Worm (Caenorhabditis elegans) whole organism, L4 larva: ENCODE measurements around the gene sru-37.

Experiments
- F26F4.8 ChIP-seq: fragments of 200-800 bp; sonication (Bioruptor generic); conservative IDR thresholded peaks from 2 replicates; pipeline ENCODE4 v1.3.6; 2022; ENCODE audit warnings: missing genetic modification characterization, missing compliant biosample characterization
- Y105C5A.15 ChIP-seq: fragments of 200-800 bp; sonication (Bioruptor generic); IDR thresholded peaks from 2 replicates; pipeline ENCODE4 v1.3.6; 2022; ENCODE audit warnings: missing genetic modification characterization, missing compliant biosample characterization
- Y5F2A.4 ChIP-seq: fragments of 200-800 bp; sonication (Bioruptor generic); optimal IDR thresholded peaks from 2 replicates; lab custom pipeline; 2018; ENCODE audit warnings: mild to moderate bottlenecking, missing genetic modification characterization, missing compliant biosample characterization
- Y75B8A.6 ChIP-seq: fragments of 200-800 bp; sonication (Bioruptor generic); IDR thresholded peaks from 2 replicates; pipeline ENCODE4 v1.3.6; 2022; ENCODE audit warnings: missing genetic modification reagents, missing genetic modification characterization, missing compliant biosample characterization
- aha-1 ChIP-seq: fragments of 150-350 bp; peaks from one replicate; lab custom pipeline; 2014; ENCODE audit warnings: missing biosample characterization, missing genetic modification characterization
- aly-2 ChIP-seq: sonication (generic microtip); optimal IDR thresholded peaks from 2 replicates; lab custom pipeline; 2018; ENCODE audit warnings: missing biosample characterization, missing genetic modification characterization
- ceh-44 ChIP-seq: fragments of 200-800 bp; sonication (Bioruptor generic); IDR thresholded peaks from 2 replicates; pipeline ENCODE4 v1.3.6; 2022; ENCODE audit warnings: missing genetic modification reagents, missing genetic modification characterization, missing compliant biosample characterization
- ceh-82 ChIP-seq: sonication (generic microtip); optimal IDR thresholded peaks from 2 replicates; lab custom pipeline; 2017; ENCODE audit warnings: missing biosample characterization, missing genetic modification characterization
- cey-2 ChIP-seq: sonication (generic microtip); optimal IDR thresholded peaks from 3 replicates; lab custom pipeline; 2017; ENCODE audit warnings: missing genetic modification characterization, mild to moderate bottlenecking, missing compliant biosample characterization, antibody characterized with exemption, borderline replicate concordance; ENCODE audit not compliant: insufficient read depth
- daf-16 ChIP-seq, 3 experiments: sonication (generic microtip); optimal IDR thresholded peaks; 2 replicates each; lab custom pipeline; 2016 to 2017; ENCODE audit warnings: missing genetic modification characterization in 3 of 3, missing genetic modification reagents in 3 of 3, mild to moderate bottlenecking in 2 of 3, missing compliant biosample characterization in 2 of 3, missing biosample characterization in 1 of 3, moderate library complexity in 1 of 3
- dmd-8 ChIP-seq: fragments of 200-800 bp; sonication (Bioruptor generic); IDR thresholded peaks from 2 replicates; pipeline ENCODE4 v1.3.6; 2022; ENCODE audit warnings: missing genetic modification characterization, missing compliant biosample characterization
- dmd-9 ChIP-seq: fragments of 200-800 bp; sonication (Bioruptor generic); IDR thresholded peaks from 2 replicates; pipeline ENCODE4 v1.3.6; 2022; ENCODE audit warnings: missing genetic modification reagents, missing genetic modification characterization, missing compliant biosample characterization
- dpl-1 ChIP-seq: fragments of 150-350 bp; optimal IDR thresholded peaks from 2 replicates; lab custom pipeline; 2014; ENCODE audit warnings: missing biosample characterization, missing genetic modification reagents, missing genetic modification characterization
- duxl-1 ChIP-seq: sonication (generic microtip); optimal IDR thresholded peaks from 2 replicates; lab custom pipeline; 2016; ENCODE audit warnings: mild to moderate bottlenecking, missing genetic modification characterization, moderate library complexity, missing compliant biosample characterization; ENCODE audit not compliant: poor library complexity
- dve-1 ChIP-seq: sonication (generic microtip); optimal IDR thresholded peaks from 2 replicates; lab custom pipeline; 2017; ENCODE audit warnings: antibody characterized with exemption, mild to moderate bottlenecking, missing genetic modification characterization, missing compliant biosample characterization; ENCODE audit not compliant: insufficient read depth
- egl-27 ChIP-seq: sonication (generic microtip); optimal IDR thresholded peaks from 3 replicates; lab custom pipeline; 2017; ENCODE audit warnings: missing biosample characterization, missing genetic modification reagents, missing genetic modification characterization
- fkh-10 ChIP-seq: fragments of 150-350 bp; optimal IDR thresholded peaks from 2 replicates; lab custom pipeline; 2014; ENCODE audit warnings: missing biosample characterization, missing genetic modification reagents, missing genetic modification characterization
- fos-1 ChIP-seq: fragments of 150-350 bp; optimal IDR thresholded peaks from 2 replicates; lab custom pipeline; 2014; ENCODE audit warnings: missing biosample characterization, missing genetic modification characterization
- hif-1 ChIP-seq, 2 experiments: sonication (generic microtip); optimal IDR thresholded peaks; 2 replicates each; lab custom pipeline; 2016 to 2017; ENCODE audit warnings: missing compliant biosample characterization in 2 of 2, missing genetic modification characterization in 2 of 2, missing genetic modification reagents in 2 of 2, missing genotype in 2 of 2, mild to moderate bottlenecking in 1 of 2
- hmg-1.1 ChIP-seq: fragments of 200-800 bp; sonication (Bioruptor generic); IDR thresholded peaks from 2 replicates; pipeline ENCODE4 v1.3.6; 2022; ENCODE audit warnings: missing genetic modification reagents, missing genetic modification characterization, missing compliant biosample characterization
- lim-7 ChIP-seq: fragments of 200-800 bp; sonication (Bioruptor generic); IDR thresholded peaks from 2 replicates; pipeline ENCODE4 v1.3.6; 2022; ENCODE audit warnings: missing genetic modification characterization, missing compliant biosample characterization
- lin-1 ChIP-seq: fragments of 200-800 bp; sonication (Bioruptor generic); IDR thresholded peaks from 2 replicates; pipeline ENCODE4 v1.3.6; 2022; ENCODE audit warnings: missing genetic modification reagents, missing genetic modification characterization, missing compliant biosample characterization
- lin-38 ChIP-seq: fragments of 200-800 bp; sonication (Bioruptor generic); IDR thresholded peaks from 2 replicates; pipeline ENCODE4 v1.3.6; 2022; ENCODE audit warnings: missing genetic modification reagents, missing genetic modification characterization, missing compliant biosample characterization
- lir-3 ChIP-seq: sonication (generic microtip); optimal IDR thresholded peaks from 2 replicates; lab custom pipeline; 2016; ENCODE audit warnings: mild to moderate bottlenecking, missing genetic modification characterization, missing compliant biosample characterization
- madf-5 ChIP-seq, 2 experiments: fragments of 200-800 bp; sonication (Bioruptor generic); IDR thresholded peaks; 2 replicates each; pipeline ENCODE4 v1.3.6; 2022; ENCODE audit warnings: missing compliant biosample characterization in 2 of 2, missing genetic modification characterization in 2 of 2
- madf-9 ChIP-seq: fragments of 200-800 bp; sonication (Bioruptor generic); conservative IDR thresholded peaks from 2 replicates; pipeline ENCODE4 v1.3.6; 2022; ENCODE audit warnings: missing genetic modification reagents, missing genetic modification characterization, missing compliant biosample characterization
- mdt-29 ChIP-seq: fragments of 200-800 bp; sonication (Bioruptor generic); IDR thresholded peaks from 2 replicates; pipeline ENCODE4 v1.3.6; 2022; ENCODE audit warnings: missing genetic modification reagents, missing genetic modification characterization, missing compliant biosample characterization
- mep-1 ChIP-seq: fragments of 150-350 bp; sonication (generic microtip); optimal IDR thresholded peaks from 3 replicates; lab custom pipeline; 2014; ENCODE audit warnings: missing biosample characterization, missing genetic modification characterization
- mes-2 ChIP-seq: sonication (generic microtip); optimal IDR thresholded peaks from 2 replicates; lab custom pipeline; 2016; ENCODE audit warnings: missing genotype, mild to moderate bottlenecking, missing genetic modification characterization, missing compliant biosample characterization; ENCODE audit not compliant: poor library complexity, severe bottlenecking
- mxl-2 ChIP-seq: fragments of 200-800 bp; sonication (Bioruptor generic); conservative IDR thresholded peaks from 2 replicates; pipeline ENCODE4 v1.3.6; 2022; ENCODE audit warnings: missing genetic modification reagents, missing genetic modification characterization, missing compliant biosample characterization
- nhr-102 ChIP-seq: sonication (generic microtip); optimal IDR thresholded peaks from 2 replicates; lab custom pipeline; 2016; ENCODE audit warnings: mild to moderate bottlenecking, missing genetic modification characterization, moderate library complexity, missing compliant biosample characterization
- nhr-28 ChIP-seq: fragments of 150-350 bp; optimal IDR thresholded peaks from 2 replicates; lab custom pipeline; 2014; ENCODE audit warnings: missing biosample characterization, missing genetic modification characterization
- nhr-42 ChIP-seq: fragments of 200-800 bp; sonication (Bioruptor generic); IDR thresholded peaks from 2 replicates; pipeline ENCODE4 v1.3.6; 2022; ENCODE audit warnings: missing genetic modification characterization, missing compliant biosample characterization
- nhr-48 ChIP-seq: sonication (generic microtip); optimal IDR thresholded peaks from 2 replicates; lab custom pipeline; 2016; ENCODE audit warnings: mild to moderate bottlenecking, missing genetic modification characterization, missing compliant biosample characterization
- pqm-1 ChIP-seq: sonication (generic microtip); optimal IDR thresholded peaks from 2 replicates; lab custom pipeline; 2017; ENCODE audit warnings: missing biosample characterization, missing genetic modification characterization
- rbr-2 ChIP-seq: sonication (generic microtip); optimal IDR thresholded peaks from 2 replicates; lab custom pipeline; 2016; ENCODE audit warnings: missing genotype, missing genetic modification characterization, missing compliant biosample characterization
- sdz-12 ChIP-seq: fragments of 200-800 bp; sonication (Bioruptor generic); optimal IDR thresholded peaks from 2 replicates; lab custom pipeline; 2018; ENCODE audit warnings: mild to moderate bottlenecking, missing genetic modification characterization, missing compliant biosample characterization
- skn-1 ChIP-seq: fragments of 150-350 bp; optimal IDR thresholded peaks from 2 replicates; lab custom pipeline; 2014; ENCODE audit warnings: missing biosample characterization, missing genetic modification characterization
- snpc-4 ChIP-seq: fragments of 150-350 bp; optimal IDR thresholded peaks from 2 replicates; lab custom pipeline; 2014; ENCODE audit warnings: missing biosample characterization, missing genetic modification characterization
- spr-3 ChIP-seq: fragments of 200-800 bp; sonication (Bioruptor generic); optimal IDR thresholded peaks from 2 replicates; lab custom pipeline; 2018; ENCODE audit warnings: mild to moderate bottlenecking, missing genetic modification characterization, missing compliant biosample characterization
- unc-39 ChIP-seq: sonication (generic microtip); optimal IDR thresholded peaks from 2 replicates; lab custom pipeline; 2017; ENCODE audit warnings: missing biosample characterization, missing genetic modification characterization
- unc-62 ChIP-seq, 3 experiments: fragments of 150-350 bp in 1 of 3; sonication (generic microtip); optimal IDR thresholded peaks in 2 of 3; peaks in 1 of 3; 1 replicate in 1 of 3; 2 replicates in 2 of 3; lab custom pipeline; 2014 to 2017; ENCODE audit warnings: missing biosample characterization in 3 of 3, missing genetic modification characterization in 3 of 3, missing genetic modification reagents in 3 of 3, missing genotype in 1 of 3
- zfp-2 ChIP-seq: sonication (generic microtip); optimal IDR thresholded peaks from 2 replicates; lab custom pipeline; 2016; ENCODE audit warnings: mild to moderate bottlenecking, missing genetic modification characterization, missing compliant biosample characterization
- zfp-3 ChIP-seq: fragments of 200-800 bp; sonication (Bioruptor generic); conservative IDR thresholded peaks from 2 replicates; pipeline ENCODE4 v1.3.6; 2022; ENCODE audit warnings: missing genetic modification reagents, missing genetic modification characterization, missing compliant biosample characterization
- zip-11 ChIP-seq: fragments of 200-800 bp; sonication (Bioruptor generic); IDR thresholded peaks from 2 replicates; pipeline ENCODE4 v1.3.6; 2022; ENCODE audit warnings: missing genetic modification characterization, missing compliant biosample characterization
- zip-2 ChIP-seq: fragments of 150-350 bp; optimal IDR thresholded peaks from 2 replicates; lab custom pipeline; 2014; ENCODE audit warnings: missing biosample characterization, missing genetic modification characterization
- ztf-11 ChIP-seq: fragments of 150-350 bp; optimal IDR thresholded peaks from 2 replicates; lab custom pipeline; 2014; ENCODE audit warnings: missing biosample characterization, missing genetic modification characterization

The sru-37 gene

DNA sequence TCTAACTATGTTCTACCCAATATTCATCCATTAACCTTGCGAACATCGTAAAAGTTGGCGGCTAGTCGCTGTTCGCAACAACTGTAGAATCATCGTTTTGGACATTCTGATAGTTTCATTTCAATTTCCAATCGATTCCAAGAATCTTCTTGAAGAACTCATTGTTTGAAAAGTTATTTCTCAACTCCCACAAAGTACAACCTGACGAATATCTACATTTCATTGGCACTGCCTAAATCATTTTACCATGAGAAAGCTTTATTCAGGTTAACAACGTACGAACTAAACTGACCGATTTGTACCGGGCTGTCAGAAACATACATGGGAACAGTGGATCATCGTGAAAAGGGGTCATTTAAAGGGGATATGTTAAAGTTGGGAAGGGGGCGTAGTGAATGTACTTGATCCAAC, 18.5 kb upstream of the sru-37 start, which contains the start of gene F46B6.6 (continued):
- TF ChIP-seq nhr-48 (tag; lab: Kevin White, UChicago) (peak; percentile 19), dve-1 (peak; percentile 3), Y75B8A.6 (no peak), sdz-12 (GFP tag; lab: Kevin White, UChicago) (peak; percentile 80), nhr-102 (tag; lab: Kevin White, UChicago) (peak; percentile 26)
- TF ChIP-seq, all 104 proteins: peak for 22

DNA sequence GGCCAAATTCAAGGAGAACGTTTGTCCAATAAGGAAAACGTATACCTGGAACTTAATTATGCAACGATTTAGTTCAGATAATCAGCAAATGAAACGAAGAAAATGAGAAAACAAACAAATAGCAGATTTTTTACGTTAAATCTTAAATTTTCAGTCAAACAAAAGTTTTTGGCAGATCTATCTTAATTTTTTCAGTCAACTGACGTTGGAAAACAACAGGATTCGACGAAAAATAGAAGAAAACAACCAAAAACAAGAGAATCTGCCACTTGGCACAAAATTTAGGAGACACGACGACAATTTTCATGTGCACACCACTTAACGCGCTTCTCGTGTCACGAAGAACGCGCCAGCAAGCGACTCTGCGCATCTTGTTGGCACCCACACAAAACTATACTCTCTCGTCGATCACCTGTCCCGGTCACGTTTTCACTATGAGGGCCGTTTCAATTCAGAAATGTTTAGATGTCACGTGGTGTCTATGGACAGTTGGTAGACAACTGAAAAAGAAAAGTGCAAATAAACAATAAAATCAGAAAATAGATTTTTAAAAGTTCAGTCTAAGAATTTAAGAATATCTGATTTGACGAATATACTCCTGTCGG, 15.5 kb upstream of the sru-37 start, which contains the start of gene ztf-7:
TSS of gene ztf-7 (minus strand) at position 51 of the 605 bp plus-strand sequence.
- TF ChIP-seq lir-3 (tag; lab: Kevin White, UChicago) (no peak), dmd-8 (no peak), unc-39 (no peak), hmg-1.1 (GFP tag; lab: Robert Waterston, UW) (peak; percentile 91), zip-2 (tag; lab: Kevin White, UChicago) (peak; percentile 70), mep-1 (tag; lab: Kevin White, UChicago) (peak; percentile 97), aly-2 (tag; lab: Kevin White, UChicago) (no peak), madf-5 (GFP tag; IDR thresholded peaks at IDR 0.05; lab: Robert Waterston, UW) (no peak), rbr-2 (tag; lab: Kevin White, UChicago) (peak; percentile 95), spr-3 (GFP tag; lab: Kevin White, UChicago) (peak; percentile 87), dmd-9 (GFP tag; lab: Robert Waterston, UW) (peak; percentile 80; the same call in 1 of the 2 replicates), dve-1 (peak; percentile 98), dpl-1 (GFP tag; lab: Kevin White, UChicago) (peak; percentile 87), fos-1 (tag; lab: Kevin White, UChicago) (no peak), nhr-28 (peak; percentile 96), zip-11 (GFP tag; lab: Robert Waterston, UW) (no peak), ceh-82 (tag; lab: Kevin White, UChicago) (no peak), fkh-10 (no peak), Y5F2A.4 (no peak), daf-16 (GFP tag; optimal IDR thresholded peaks at IDR 0.05; lab: Kevin White, UChicago) (peak; percentile 55 to 97), daf-16 (tag; optimal IDR thresholded peaks at IDR 0.05; lab: Kevin White, UChicago) (peak; percentile 80), hif-1 (tag; optimal IDR thresholded peaks at IDR 0.05; lab: Kevin White, UChicago) (peak; percentile 74 to 92), lin-38 (GFP tag; lab: Robert Waterston, UW) (peak; percentile 87), ztf-11 (tag; lab: Kevin White, UChicago) (no peak), mdt-29 (GFP tag; lab: Robert Waterston, UW) (peak; percentile 95), duxl-1 (tag; lab: Kevin White, UChicago) (peak; percentile 82), lim-7 (GFP tag; lab: Robert Waterston, UW) (peak; percentile 24; the same call in 1 of the 2 replicates), cey-2 (tag; lab: Kevin White, UChicago) (no peak), unc-62 (GFP tag; optimal IDR thresholded peaks at IDR 0.05 in 1 of 2; lab: Kevin White, UChicago) (no peak), unc-62 (tag; optimal IDR thresholded peaks at IDR 0.05; lab: Kevin White, UChicago) (no peak), lin-1 (GFP tag; lab: Robert Waterston, UW) (peak; percentile 93), skn-1 (tag; lab: Kevin White, UChicago) (peak; percentile 29), mes-2 (tag; lab: Kevin White, UChicago) (peak; percentile 90), mxl-2 (peak; percentile 77), madf-9 (GFP tag; lab: Robert Waterston, UW) (peak; percentile 86), F26F4.8 (no peak), pqm-1 (no peak), Y105C5A.15 (GFP tag; lab: Robert Waterston, UW) (no peak), egl-27 (tag; lab: Kevin White, UChicago) (no peak), snpc-4 (tag; lab: Kevin White, UChicago) (no peak), zfp-2 (peak; percentile 52), zfp-3 (GFP tag; lab: Robert Waterston, UW) (peak; percentile 93), ceh-44 (GFP tag; lab: Robert Waterston, UW) (no peak), aha-1 (tag; lab: Kevin White, UChicago) (peak; percentile 99), nhr-42 (peak; percentile 94)
